Fruit fly (Drosophila melanogaster) whole organism, embryonic: ENCODE measurements around the gene Fur2.

Experiments used
- Aef1 ChIP-seq: fragments of 200-800 bp; sonication (Bioruptor generic); IDR thresholded peaks from 3 replicates; pipeline ENCODE4 v1.3.6; 2022; ENCODE audit warnings: missing biosample characterization, missing genetic modification characterization
- Atf-2 ChIP-seq: fragments of 200-800 bp; sonication (Bioruptor generic); optimal IDR thresholded peaks from 2 replicates; lab custom pipeline; 2016; ENCODE audit warnings: missing biosample characterization, missing genetic modification characterization
- Atf6 ChIP-seq: fragments of 200-800 bp; sonication (Bioruptor generic); IDR thresholded peaks from 2 replicates; pipeline ENCODE4 v1.3.6; 2022; ENCODE audit warnings: missing biosample characterization, missing genetic modification characterization
- CG10267 ChIP-seq: fragments of 200-800 bp; sonication (Bioruptor generic); optimal IDR thresholded peaks from 2 replicates; lab custom pipeline; 2018; ENCODE audit warnings: missing biosample characterization, mild to moderate bottlenecking, missing genetic modification characterization, moderate library complexity
- CG11695 ChIP-seq: fragments of 200-800 bp; sonication (Bioruptor generic); IDR thresholded peaks from 3 replicates; pipeline ENCODE4 v1.3.6; 2022; ENCODE audit warnings: missing biosample characterization, missing genetic modification characterization
- CG11723 ChIP-seq: fragments of 200-800 bp; sonication (Bioruptor generic); optimal IDR thresholded peaks from 2 replicates; lab custom pipeline; 2017; ENCODE audit warnings: missing biosample characterization, mild to moderate bottlenecking, missing genetic modification characterization
- CG12104 ChIP-seq: fragments of 200-800 bp; sonication (Bioruptor generic); optimal IDR thresholded peaks from 3 replicates; lab custom pipeline; 2016; ENCODE audit warnings: missing biosample characterization, missing genetic modification characterization
- CG13287 ChIP-seq: fragments of 200-800 bp; sonication (Bioruptor generic); IDR thresholded peaks from 2 replicates; pipeline ENCODE4 v1.3.6; 2022; ENCODE audit warnings: missing biosample characterization, missing genetic modification characterization; ENCODE audit not compliant: partially characterized antibody
- CG14441 ChIP-seq: fragments of 200-800 bp; sonication (Bioruptor generic); IDR thresholded peaks from 2 replicates; pipeline ENCODE4 v1.3.6; 2022; ENCODE audit warnings: missing biosample characterization, missing genetic modification characterization
- CG14965 ChIP-seq: fragments of 200-800 bp; sonication (Bioruptor generic); optimal IDR thresholded peaks from 2 replicates; lab custom pipeline; 2016; ENCODE audit warnings: missing biosample characterization, missing genetic modification characterization, borderline replicate concordance
- CG1792 ChIP-seq: fragments of 200-800 bp; sonication (Bioruptor generic); optimal IDR thresholded peaks from 2 replicates; lab custom pipeline; 2016; ENCODE audit warnings: missing biosample characterization, missing genetic modification characterization
- CG34422 ChIP-seq: fragments of 200-800 bp; sonication (Bioruptor generic); IDR thresholded peaks from 3 replicates; pipeline ENCODE4 v1.3.6; 2022; ENCODE audit warnings: missing biosample characterization, missing genetic modification characterization
- CG3847 ChIP-seq: fragments of 200-800 bp; sonication (Bioruptor generic); IDR thresholded peaks from 2 replicates; pipeline ENCODE4 v1.3.6; 2022; ENCODE audit warnings: missing biosample characterization, missing genetic modification characterization
- CG4360 ChIP-seq: fragments of 200-800 bp; sonication (Bioruptor generic); IDR thresholded peaks from 2 replicates; pipeline ENCODE4 v1.3.6; 2022; ENCODE audit warnings: missing biosample characterization, missing genetic modification characterization
- CG43689 ChIP-seq: fragments of 200-800 bp; sonication (Bioruptor generic); IDR thresholded peaks from 2 replicates; pipeline ENCODE4 v1.3.6; 2022; ENCODE audit warnings: missing biosample characterization, missing genetic modification characterization
- CG6175 ChIP-seq: fragments of 200-800 bp; sonication (Bioruptor generic); IDR thresholded peaks from 3 replicates; pipeline ENCODE4 v1.3.6; 2022; ENCODE audit warnings: missing biosample characterization, missing genetic modification characterization
- CG6254 ChIP-seq: fragments of 200-800 bp; sonication (Bioruptor generic); optimal IDR thresholded peaks from 3 replicates; lab custom pipeline; 2017; ENCODE audit warnings: mild to moderate bottlenecking, missing biosample characterization, missing genetic modification reagents, missing genetic modification characterization
- CG6765 ChIP-seq: fragments of 200-800 bp; sonication (Bioruptor generic); optimal IDR thresholded peaks from 3 replicates; lab custom pipeline; 2017; ENCODE audit warnings: missing biosample characterization, mild to moderate bottlenecking, missing genetic modification characterization
- CG6813 ChIP-seq: fragments of 200-800 bp; sonication (Bioruptor generic); optimal IDR thresholded peaks from 2 replicates; lab custom pipeline; 2017; ENCODE audit warnings: missing biosample characterization, missing genetic modification characterization, mild to moderate bottlenecking, moderate library complexity, missing genetic modification reagents
- CG7556 ChIP-seq: fragments of 200-800 bp; sonication (Bioruptor generic); optimal IDR thresholded peaks from 2 replicates; lab custom pipeline; 2017; ENCODE audit warnings: missing biosample characterization, mild to moderate bottlenecking, missing genetic modification characterization
- Dll ChIP-seq: fragments of 200-800 bp; sonication (Bioruptor generic); IDR thresholded peaks from 4 replicates; pipeline ENCODE4 v1.3.6; 2022; ENCODE audit warnings: missing biosample characterization, missing genetic modification characterization; ENCODE audit not compliant: partially characterized antibody
- HmgZ ChIP-seq: fragments of 200-800 bp; sonication (Bioruptor generic); optimal IDR thresholded peaks from 2 replicates; lab custom pipeline; 2018; ENCODE audit warnings: missing biosample characterization, mild to moderate bottlenecking, missing genetic modification characterization
- Hmr ChIP-seq: fragments of 200-800 bp; sonication (Bioruptor generic); optimal IDR thresholded peaks from 3 replicates; lab custom pipeline; 2017; ENCODE audit warnings: mild to moderate bottlenecking, missing biosample characterization, missing genetic modification reagents, missing genetic modification characterization
- MESR4 ChIP-seq: fragments of 200-800 bp; sonication (Bioruptor generic); optimal IDR thresholded peaks from 2 replicates; lab custom pipeline; 2018; ENCODE audit warnings: missing biosample characterization, mild to moderate bottlenecking, missing genetic modification characterization, moderate library complexity
- Mad ChIP-seq: fragments of 200-800 bp; sonication (Bioruptor generic); optimal IDR thresholded peaks from 2 replicates; lab custom pipeline; 2016; ENCODE audit warnings: missing biosample characterization, missing genetic modification characterization
- Max ChIP-seq: fragments of 200-800 bp; sonication (Bioruptor generic); optimal IDR thresholded peaks from 2 replicates; lab custom pipeline; 2016; ENCODE audit warnings: missing biosample characterization, mild to moderate bottlenecking, missing genetic modification characterization
- Mes4 ChIP-seq: fragments of 200-800 bp; sonication (Bioruptor generic); optimal IDR thresholded peaks from 2 replicates; lab custom pipeline; 2016; ENCODE audit warnings: missing biosample characterization, missing genetic modification characterization
- Scr ChIP-seq: fragments of 200-800 bp; sonication (Bioruptor generic); IDR thresholded peaks from 2 replicates; pipeline ENCODE4 v1.3.6; 2022; ENCODE audit warnings: missing biosample characterization, missing genetic modification characterization; ENCODE audit not compliant: partially characterized antibody
- Trl ChIP-seq, 3 experiments: fragments of >200 bp in 2 of 3; fragments of 200-800 bp in 1 of 3; sonication (Bioruptor generic) in 1 of 3; optimal IDR thresholded peaks; 2 replicates in 1 of 3; 3 replicates in 2 of 3; lab custom pipeline; 2016 to 2017; ENCODE audit warnings: missing biosample characterization in 1 of 3, missing genetic modification characterization in 1 of 3
- bcd ChIP-seq: fragments of 200-800 bp; sonication (Bioruptor generic); optimal IDR thresholded peaks from 2 replicates; lab custom pipeline; 2017; ENCODE audit warnings: missing biosample characterization, mild to moderate bottlenecking, missing genetic modification characterization
- ci ChIP-seq: fragments of 200-800 bp; sonication (Bioruptor generic); IDR thresholded peaks from 3 replicates; pipeline ENCODE4 v1.3.6; 2022; ENCODE audit warnings: missing biosample characterization, missing genetic modification characterization
- kah ChIP-seq: fragments of 200-800 bp; sonication (Bioruptor generic); optimal IDR thresholded peaks from 2 replicates; lab custom pipeline; 2018; ENCODE audit warnings: missing biosample characterization, mild to moderate bottlenecking, missing genetic modification characterization
- ken ChIP-seq: fragments of 200-800 bp; sonication (Bioruptor generic); IDR thresholded peaks from 3 replicates; pipeline ENCODE4 v1.3.6; 2022; ENCODE audit warnings: missing biosample characterization, missing genetic modification characterization
- knrl ChIP-seq: fragments of 200-800 bp; sonication (Bioruptor generic); IDR thresholded peaks from 3 replicates; pipeline ENCODE4 v1.3.6; 2022; ENCODE audit warnings: missing biosample characterization, missing genetic modification characterization; ENCODE audit not compliant: partially characterized antibody
- lilli ChIP-seq: fragments of 200-800 bp; sonication (Bioruptor generic); optimal IDR thresholded peaks from 3 replicates; lab custom pipeline; 2016; ENCODE audit warnings: missing biosample characterization, missing genetic modification characterization
- nmo ChIP-seq: fragments of 200-800 bp; sonication (Bioruptor generic); optimal IDR thresholded peaks from 2 replicates; lab custom pipeline; 2018; ENCODE audit warnings: missing biosample characterization, mild to moderate bottlenecking, missing genetic modification characterization, moderate library complexity
- odd ChIP-seq: fragments of 200-800 bp; sonication (Bioruptor generic); optimal IDR thresholded peaks from 2 replicates; lab custom pipeline; 2017; ENCODE audit warnings: missing biosample characterization, mild to moderate bottlenecking, missing genetic modification characterization
- phol ChIP-seq: fragments of 200-800 bp; sonication (Bioruptor generic); optimal IDR thresholded peaks from 3 replicates; lab custom pipeline; 2018; ENCODE audit warnings: missing biosample characterization, mild to moderate bottlenecking, missing genetic modification characterization, moderate library complexity
- pum ChIP-seq: fragments of 200-800 bp; sonication (Bioruptor generic); optimal IDR thresholded peaks from 2 replicates; lab custom pipeline; 2016; ENCODE audit warnings: missing biosample characterization, missing genetic modification characterization
- sens-2 ChIP-seq: fragments of 200-800 bp; sonication (Bioruptor generic); IDR thresholded peaks from 2 replicates; pipeline ENCODE4 v1.3.6; 2022; ENCODE audit warnings: missing biosample characterization, missing genetic modification characterization
- shn ChIP-seq: fragments of 200-800 bp; sonication (Bioruptor generic); optimal IDR thresholded peaks from 3 replicates; lab custom pipeline; 2016; ENCODE audit warnings: missing biosample characterization, missing genetic modification characterization
- sim ChIP-seq: fragments of 200-800 bp; sonication (Bioruptor generic); IDR thresholded peaks from 2 replicates; pipeline ENCODE4 v1.3.6; 2022; ENCODE audit warnings: missing biosample characterization, missing genetic modification characterization
- slp2 ChIP-seq: fragments of 200-800 bp; sonication (Bioruptor generic); optimal IDR thresholded peaks from 2 replicates; lab custom pipeline; 2016; ENCODE audit warnings: missing biosample characterization, missing genetic modification characterization
- ssp ChIP-seq: fragments of 200-800 bp; sonication (Bioruptor generic); IDR thresholded peaks from 2 replicates; pipeline ENCODE4 v1.3.6; 2022; ENCODE audit warnings: missing biosample characterization, missing genetic modification characterization
- tio ChIP-seq: fragments of 200-800 bp; sonication (Bioruptor generic); optimal IDR thresholded peaks from 2 replicates; lab custom pipeline; 2017; ENCODE audit warnings: missing biosample characterization, missing genetic modification characterization, inconsistent platforms
- tna ChIP-seq: fragments of 200-800 bp; sonication (Bioruptor generic); IDR thresholded peaks from 2 replicates; pipeline ENCODE4 v1.3.6; 2022; ENCODE audit warnings: missing biosample characterization, missing genetic modification characterization; ENCODE audit not compliant: partially characterized antibody
- wor ChIP-seq: fragments of 200-800 bp; sonication (Bioruptor generic); IDR thresholded peaks from 2 replicates; pipeline ENCODE4 v1.3.6; 2022; ENCODE audit warnings: missing biosample characterization, missing genetic modification characterization
- zfh2 ChIP-seq: fragments of 200-800 bp; sonication (Bioruptor generic); optimal IDR thresholded peaks from 2 replicates; lab custom pipeline; 2016; ENCODE audit warnings: missing biosample characterization, missing genetic modification characterization

The Fur2 gene

DNA sequence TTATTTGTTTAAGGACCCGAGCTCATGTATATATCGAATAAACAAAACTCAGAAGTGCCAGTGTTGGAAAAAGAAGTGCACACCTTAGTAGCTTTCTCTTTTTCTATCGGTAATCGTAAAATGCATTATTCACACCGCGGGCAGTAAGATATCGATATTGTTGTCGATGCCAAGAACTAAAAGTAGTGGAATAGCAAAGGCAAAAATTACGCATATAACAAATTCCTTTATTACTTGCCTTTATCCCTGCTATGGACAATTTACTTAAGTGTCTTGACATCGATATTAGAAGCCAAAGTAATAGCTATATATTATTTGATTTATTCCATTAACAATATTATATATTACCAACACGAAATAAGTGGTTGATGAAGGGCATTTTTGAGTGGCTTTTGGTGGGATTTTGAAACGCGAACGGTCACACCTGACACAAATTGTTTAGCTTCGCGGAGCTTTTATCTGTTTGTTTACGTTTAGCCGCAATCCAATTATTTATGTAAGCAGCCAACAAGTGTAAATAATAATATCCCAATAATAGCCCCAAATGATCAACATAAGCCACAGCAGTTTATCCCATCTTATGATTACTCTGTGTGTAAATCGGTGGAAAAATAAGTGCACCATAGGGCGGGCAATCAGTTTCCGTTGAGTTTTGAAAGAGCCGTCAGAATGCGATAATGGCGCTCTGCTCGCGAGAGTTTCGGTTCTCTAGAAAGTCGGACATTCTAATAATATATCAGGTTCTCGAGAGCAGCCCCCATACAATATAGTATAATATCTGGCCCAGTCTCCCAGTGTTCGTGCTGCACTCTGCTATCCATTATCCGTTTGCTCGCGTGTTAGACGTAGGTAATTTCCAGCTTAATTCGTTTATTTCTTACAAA is 12.2 kb downstream of the Fur2 start, which contains the start of the genes CG9992 and CG4239 (continued):
- TF ChIP-seq HmgZ (tag; lab: Kevin White, UChicago) (peak; percentile 71), sens-2 (GFP tag; lab: Robert Waterston, UW) (no peak), CG6765 (GFP tag; lab: Kevin White, UChicago) (no peak), shn (peak; percentile 50), CG14441 (peak; percentile 24), ssp (GFP tag; lab: Robert Waterston, UW) (peak; percentile 97), zfh2 (GFP tag; lab: Kevin White, UChicago) (peak; percentile 69), CG13287 (peak; percentile 28), Dll (peak; percentile 70; the same call in 2 of the 4 replicates), CG7556 (GFP tag; lab: Kevin White, UChicago) (peak; percentile 4), CG4360 (no peak), Aef1 (GFP tag; lab: Robert Waterston, UW) (peak; percentile 40; the same call in 1 of the 3 replicates), tio (GFP tag; lab: Kevin White, UChicago) (peak; percentile 70), CG14965 (no peak), CG12104 (GFP tag; lab: Kevin White, UChicago) (peak; percentile 36), tna (GFP tag; lab: Robert Waterston, UW) (no peak), nmo (GFP tag; lab: Kevin White, UChicago) (peak; percentile 87), odd (no peak), CG11723 (peak; percentile 22), bcd (GFP tag; lab: Kevin White, UChicago) (peak; percentile 65), lilli (peak; percentile 58), Scr (GFP tag; lab: Robert Waterston, UW) (peak; percentile 65), sim (GFP tag; lab: Robert Waterston, UW) (no peak), CG6175 (GFP tag; lab: Robert Waterston, UW) (no peak), CG11695 (GFP tag; lab: Robert Waterston, UW) (no peak), Mes4 (GFP tag; lab: Kevin White, UChicago) (no peak), CG10267 (tag; lab: Kevin White, UChicago) (peak; percentile 93), knrl (GFP tag; lab: Robert Waterston, UW) (peak; percentile 73), CG1792 (GFP tag; lab: Kevin White, UChicago) (no peak), ci (GFP tag; lab: Robert Waterston, UW) (peak; percentile 47; the same call in 1 of the 3 replicates), CG43689 (GFP tag; lab: Robert Waterston, UW) (no peak), Mad (peak; percentile 11), kah (GFP tag; lab: Kevin White, UChicago) (peak; percentile 11), Hmr (GFP tag; lab: Kevin White, UChicago) (peak; percentile 75), Atf-2 (GFP tag; lab: Kevin White, UChicago) (peak; percentile 5), phol (peak; percentile 86), pum (peak; percentile 7), CG6813 (GFP tag; lab: Kevin White, UChicago) (peak; percentile 6), ken (GFP tag; lab: Robert Waterston, UW) (0 out of 3 replicates have a peak, but pooled peaks have one; percentile 9), Atf6 (peak; percentile 62), slp2 (GFP tag; lab: Kevin White, UChicago) (no peak), MESR4 (GFP tag; lab: Kevin White, UChicago) (no peak), wor (GFP tag; lab: Robert Waterston, UW) (no peak), CG6254 (GFP tag; lab: Kevin White, UChicago) (no peak), CG3847 (GFP tag; lab: Robert Waterston, UW) (peak; percentile 75), CG34422 (peak; percentile 50; the same call in 1 of the 3 replicates), Max (peak; percentile 49), Trl (optimal IDR thresholded peaks at IDR 0.05; lab: Kevin White, UChicago) (peak in 1 of 2 experiments; percentile 52), Trl (GFP tag; optimal IDR thresholded peaks at IDR 0.05; lab: Kevin White, UChicago) (peak; percentile 1)
